Worm (Caenorhabditis elegans): ENCODE data around the gene C08B6.10.

DNA sequence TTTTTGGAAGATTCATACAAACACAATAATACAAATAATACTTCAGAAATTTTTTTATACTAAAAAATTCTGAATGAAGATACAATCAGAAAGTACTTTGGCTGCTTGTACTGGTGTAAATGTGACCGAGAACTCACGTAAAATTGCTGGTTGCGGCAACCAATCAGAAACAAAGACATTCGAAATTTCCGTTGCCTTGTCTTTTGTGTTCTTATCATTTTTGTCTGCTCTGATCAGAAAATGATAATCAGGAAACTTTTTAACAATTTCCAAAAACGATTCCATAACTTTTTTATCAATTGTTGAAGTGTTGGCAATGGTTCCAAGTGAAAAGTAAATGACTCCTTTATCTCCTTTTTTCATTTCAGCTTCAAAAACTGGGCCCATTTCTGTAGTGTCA, 28.4 kb upstream of the C08B6.10 start:
- TF ChIP-seq nhr-28 (tag; optimal IDR thresholded peaks at IDR 0.05), result no peak
- no peak for TF ChIP-seq elt-3 (tag; optimal IDR thresholded peaks at IDR 0.05)
- TF ChIP-seq ham-2 (GFP tag; optimal IDR thresholded peaks at IDR 0.05), result no peak
- TF ChIP-seq ztf-11 (tag; optimal IDR thresholded peaks at IDR 0.05), result no peak
- no peak for TF ChIP-seq mep-1 (tag; optimal IDR thresholded peaks at IDR 0.05)
